Fruit fly (Drosophila melanogaster): Measurements from ENCODE around the gene Rrp46.

DNA sequence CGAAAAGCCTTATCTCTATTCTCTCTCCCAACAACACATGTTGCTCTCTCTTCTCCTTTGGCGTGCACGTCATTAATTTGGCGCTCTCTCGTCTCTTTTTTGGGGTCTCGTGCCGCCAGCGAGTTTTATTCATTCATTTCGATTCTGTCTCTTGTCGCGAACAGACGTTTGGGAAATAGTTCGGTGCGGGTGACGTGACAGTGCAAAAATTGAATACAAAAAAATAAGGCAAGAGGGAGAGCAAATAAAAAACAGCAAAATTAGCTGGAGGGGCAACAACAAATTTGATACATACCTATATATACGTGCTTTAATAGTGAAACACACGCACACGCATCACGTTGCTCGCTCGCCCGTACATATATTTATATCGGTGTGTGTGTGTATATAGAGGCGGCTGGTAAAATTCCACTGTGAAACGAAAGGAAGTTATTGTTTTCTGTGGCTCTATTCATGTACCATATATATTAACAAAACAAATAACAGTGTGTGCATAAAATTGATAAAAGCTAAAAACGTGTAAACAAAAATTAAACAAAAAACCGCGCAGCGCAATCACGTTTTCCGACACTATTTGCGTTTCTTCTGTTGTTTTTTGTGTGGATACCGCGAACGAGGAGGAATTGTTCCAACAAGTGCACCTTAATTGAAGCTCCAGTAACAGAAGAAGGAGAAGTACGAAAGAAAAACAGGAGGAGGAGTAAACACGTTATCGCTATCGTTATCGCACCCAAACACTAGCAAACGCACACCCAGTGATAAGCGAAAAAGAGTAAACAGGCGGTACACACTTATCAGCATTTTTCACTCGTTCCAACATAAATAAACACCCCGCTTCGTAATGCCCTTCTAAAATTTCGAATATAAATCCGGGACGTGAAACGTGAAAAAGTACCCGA lies 24.7 kb upstream of the Rrp46 start, which contains the start of gene cwo:
- TF ChIP-seq Sox15 (GFP tag; optimal IDR thresholded peaks at IDR 0.05) (no peak), fd85E (GFP tag; optimal IDR thresholded peaks at IDR 0.05) (no peak), Ets21C (GFP tag; optimal IDR thresholded peaks at IDR 0.05) (no peak), ss (GFP tag; optimal IDR thresholded peaks at IDR 0.05) (peak; percentile 16 to 40), Eip75B (GFP tag; optimal IDR thresholded peaks at IDR 0.05) (no peak), fd59A (GFP tag; optimal IDR thresholded peaks at IDR 0.05) (no peak), CG16779 (tag; optimal IDR thresholded peaks at IDR 0.05) (peak; percentile 17), Gug (GFP tag; IDR thresholded peaks at IDR 0.05) (no peak), CG1621 (tag; optimal IDR thresholded peaks at IDR 0.05) (peak; percentile 6), CG6854 (GFP tag; optimal IDR thresholded peaks at IDR 0.05) (no peak), net (GFP tag; optimal IDR thresholded peaks at IDR 0.05) (no peak), CG11762 (GFP tag; optimal IDR thresholded peaks at IDR 0.05; ENCODE audit: insufficient read depth) (no peak), Lpt (GFP tag; optimal IDR thresholded peaks at IDR 0.05) (peak; percentile 23), CG6163 (GFP tag; IDR thresholded peaks at IDR 0.05) (no peak)

Measured in whole organism, prepupa.